Fruit fly (Drosophila melanogaster) whole organism, embryonic: ENCODE results near the gene CG5913.
A peak's percentile ranks its signal among the peaks of the same experiment; 100 is the strongest.

Experiments
- Atf3 ChIP-seq: fragments of 200-800 bp; sonication (Bioruptor generic); optimal IDR thresholded peaks from 3 replicates; lab custom pipeline; 2016; ENCODE audit warnings: missing biosample characterization, missing genetic modification characterization
- CG10366 ChIP-seq: fragments of 200-800 bp; sonication (Bioruptor generic); IDR thresholded peaks from 2 replicates; pipeline ENCODE4 v1.3.6; 2022; ENCODE audit warnings: missing biosample characterization, missing genetic modification characterization
- CG10543 ChIP-seq: fragments of 200-800 bp; sonication (Bioruptor generic); optimal IDR thresholded peaks from 3 replicates; lab custom pipeline; 2017; ENCODE audit warnings: missing biosample characterization, mild to moderate bottlenecking, missing genetic modification characterization, moderate library complexity
- CG10654 ChIP-seq: fragments of 200-800 bp; sonication (Bioruptor generic); optimal IDR thresholded peaks from 2 replicates; lab custom pipeline; 2016; ENCODE audit warnings: missing biosample characterization, missing genetic modification characterization
- CG11247 ChIP-seq: fragments of 200-800 bp; sonication (Bioruptor generic); IDR thresholded peaks from 2 replicates; pipeline ENCODE4 v1.3.6; 2022; ENCODE audit warnings: missing biosample characterization, missing genetic modification characterization
- CG13123 ChIP-seq: fragments of 200-800 bp; sonication (Bioruptor generic); optimal IDR thresholded peaks from 2 replicates; lab custom pipeline; 2016; ENCODE audit warnings: missing biosample characterization, missing genetic modification characterization
- CG13296 ChIP-seq: fragments of 200-800 bp; sonication (Bioruptor generic); optimal IDR thresholded peaks from 3 replicates; lab custom pipeline; 2018; ENCODE audit warnings: missing biosample characterization, mild to moderate bottlenecking, missing genetic modification characterization
- CG14014 ChIP-seq: fragments of 200-800 bp; sonication (Bioruptor generic); IDR thresholded peaks from 2 replicates; pipeline ENCODE4 v1.3.6; 2022; ENCODE audit warnings: missing biosample characterization, missing genetic modification characterization
- CG14050 ChIP-seq: fragments of 200-800 bp; sonication (Bioruptor generic); IDR thresholded peaks from 3 replicates; pipeline ENCODE4 v1.3.6; 2022; ENCODE audit warnings: missing biosample characterization, missing genetic modification characterization
- CG16815 ChIP-seq: fragments of 200-800 bp; sonication (Bioruptor generic); optimal IDR thresholded peaks from 3 replicates; lab custom pipeline; 2017; ENCODE audit warnings: missing biosample characterization, mild to moderate bottlenecking, missing genetic modification characterization
- CG1832 ChIP-seq: fragments of 200-800 bp; sonication (Bioruptor generic); optimal IDR thresholded peaks from 2 replicates; lab custom pipeline; 2017; ENCODE audit warnings: missing biosample characterization, mild to moderate bottlenecking, missing genetic modification characterization, inconsistent platforms
- CG2116 ChIP-seq: fragments of 200-800 bp; sonication (Bioruptor generic); optimal IDR thresholded peaks from 3 replicates; lab custom pipeline; 2018; ENCODE audit warnings: missing biosample characterization, mild to moderate bottlenecking, missing genetic modification characterization
- CG2129 ChIP-seq: fragments of 200-800 bp; sonication (Bioruptor generic); IDR thresholded peaks from 2 replicates; pipeline ENCODE4 v1.3.6; 2022; ENCODE audit warnings: missing biosample characterization, missing genetic modification characterization; ENCODE audit not compliant: partially characterized antibody
- CG31365 ChIP-seq: fragments of 200-800 bp; sonication (Bioruptor generic); optimal IDR thresholded peaks from 2 replicates; lab custom pipeline; 2018; ENCODE audit warnings: missing biosample characterization, mild to moderate bottlenecking, missing genetic modification characterization
- CG4730 ChIP-seq: fragments of 200-800 bp; sonication (Bioruptor generic); IDR thresholded peaks from 2 replicates; pipeline ENCODE4 v1.3.6; 2022; ENCODE audit warnings: missing biosample characterization, missing genetic modification characterization
- CG6683 ChIP-seq: fragments of 200-800 bp; sonication (Bioruptor generic); optimal IDR thresholded peaks from 2 replicates; lab custom pipeline; 2017; ENCODE audit warnings: missing biosample characterization, mild to moderate bottlenecking, missing genetic modification characterization, missing genetic modification reagents
- CG6791 ChIP-seq: fragments of 200-800 bp; sonication (Bioruptor generic); IDR thresholded peaks from 3 replicates; pipeline ENCODE4 v1.3.6; 2022; ENCODE audit warnings: missing biosample characterization, missing genetic modification characterization; ENCODE audit not compliant: partially characterized antibody
- CG7928 ChIP-seq: fragments of 200-800 bp; sonication (Bioruptor generic); optimal IDR thresholded peaks from 2 replicates; lab custom pipeline; 2017; ENCODE audit warnings: missing biosample characterization, mild to moderate bottlenecking, missing genetic modification characterization
- CG8359 ChIP-seq: fragments of 200-800 bp; sonication (Bioruptor generic); optimal IDR thresholded peaks from 2 replicates; lab custom pipeline; 2017; ENCODE audit warnings: missing biosample characterization, mild to moderate bottlenecking, missing genetic modification characterization, borderline replicate concordance
- CG8478 ChIP-seq: fragments of >200 bp; optimal IDR thresholded peaks from 2 replicates; lab custom pipeline; 2018
- CG8944 ChIP-seq: fragments of 200-800 bp; sonication (Bioruptor generic); optimal IDR thresholded peaks from 3 replicates; lab custom pipeline; 2016; ENCODE audit warnings: missing biosample characterization, missing genetic modification characterization
- CG9817 ChIP-seq: fragments of 200-800 bp; sonication (Bioruptor generic); optimal IDR thresholded peaks from 2 replicates; lab custom pipeline; 2018; ENCODE audit warnings: missing biosample characterization, mild to moderate bottlenecking, missing genetic modification characterization, moderate library complexity
- Dbx ChIP-seq: fragments of 200-800 bp; sonication (Bioruptor generic); IDR thresholded peaks from 3 replicates; pipeline ENCODE4 v1.3.6; 2022; ENCODE audit warnings: missing biosample characterization, missing genetic modification characterization
- Ets97D ChIP-seq: fragments of 200-800 bp; sonication (Bioruptor generic); optimal IDR thresholded peaks from 3 replicates; lab custom pipeline; 2016; ENCODE audit warnings: missing biosample characterization, missing genetic modification characterization
- H2.0 ChIP-seq: fragments of 200-800 bp; sonication (Bioruptor generic); IDR thresholded peaks from 2 replicates; pipeline ENCODE4 v1.3.6; 2022; ENCODE audit warnings: missing biosample characterization, missing genetic modification characterization
- Hey ChIP-seq: fragments of 200-800 bp; sonication (Bioruptor generic); optimal IDR thresholded peaks from 3 replicates; lab custom pipeline; 2018; ENCODE audit warnings: missing biosample characterization, mild to moderate bottlenecking, missing genetic modification characterization
- Hmr ChIP-seq: fragments of 200-800 bp; sonication (Bioruptor generic); optimal IDR thresholded peaks from 3 replicates; lab custom pipeline; 2017; ENCODE audit warnings: mild to moderate bottlenecking, missing biosample characterization, missing genetic modification reagents, missing genetic modification characterization
- Lim3 ChIP-seq: fragments of 200-800 bp; sonication (Bioruptor generic); IDR thresholded peaks from 2 replicates; pipeline ENCODE4 v1.3.6; 2022; ENCODE audit warnings: missing biosample characterization, missing genetic modification characterization
- Mrtf ChIP-seq: fragments of 200-800 bp; sonication (Bioruptor generic); IDR thresholded peaks from 3 replicates; pipeline ENCODE4 v1.3.6; 2022; ENCODE audit warnings: missing biosample characterization, missing genetic modification characterization
- Myb ChIP-seq: fragments of 200-800 bp; sonication (Bioruptor generic); optimal IDR thresholded peaks from 2 replicates; lab custom pipeline; 2016; ENCODE audit warnings: missing biosample characterization, missing genetic modification characterization
- Nf-YA ChIP-seq: fragments of 200-800 bp; sonication (Bioruptor generic); IDR thresholded peaks from 2 replicates; pipeline ENCODE4 v1.3.6; 2022; ENCODE audit warnings: missing biosample characterization, missing genetic modification characterization
- NfI ChIP-seq: fragments of 200-800 bp; sonication (Bioruptor generic); optimal IDR thresholded peaks from 3 replicates; lab custom pipeline; 2018; ENCODE audit warnings: missing biosample characterization, mild to moderate bottlenecking, missing genetic modification characterization, moderate library complexity
- Sry-β ChIP-seq: fragments of 200-800 bp; sonication (Bioruptor generic); optimal IDR thresholded peaks from 2 replicates; lab custom pipeline; 2018; ENCODE audit warnings: missing biosample characterization, mild to moderate bottlenecking, missing genetic modification characterization, moderate library complexity
- Taf1 ChIP-seq: fragments of 200-800 bp; sonication (Bioruptor generic); IDR thresholded peaks from 2 replicates; pipeline ENCODE4 v1.3.6; 2022; ENCODE audit warnings: missing biosample characterization, missing genetic modification characterization
- Usf ChIP-seq: fragments of 200-800 bp; sonication (Bioruptor generic); optimal IDR thresholded peaks from 2 replicates; lab custom pipeline; 2017; ENCODE audit warnings: missing genotype, missing biosample characterization, missing genetic modification characterization
- ara ChIP-seq: fragments of 200-800 bp; sonication (Bioruptor generic); IDR thresholded peaks from 2 replicates; pipeline ENCODE4 v1.3.6; 2022; ENCODE audit warnings: missing biosample characterization, missing genetic modification characterization
- bbx ChIP-seq: fragments of 200-800 bp; sonication (Bioruptor generic); IDR thresholded peaks from 2 replicates; pipeline ENCODE4 v1.3.6; 2022; ENCODE audit warnings: missing biosample characterization, missing genetic modification characterization; ENCODE audit not compliant: partially characterized antibody
- caup ChIP-seq: fragments of 200-800 bp; sonication (Bioruptor generic); optimal IDR thresholded peaks from 3 replicates; lab custom pipeline; 2017; ENCODE audit warnings: missing biosample characterization, mild to moderate bottlenecking, missing genetic modification characterization, moderate library complexity; ENCODE audit not compliant: severe bottlenecking
- ci ChIP-seq: fragments of 200-800 bp; sonication (Bioruptor generic); IDR thresholded peaks from 3 replicates; pipeline ENCODE4 v1.3.6; 2022; ENCODE audit warnings: missing biosample characterization, missing genetic modification characterization
- dan ChIP-seq: fragments of 200-800 bp; sonication (Bioruptor generic); IDR thresholded peaks from 2 replicates; pipeline ENCODE4 v1.3.6; 2022; ENCODE audit warnings: missing biosample characterization, missing genetic modification characterization
- dimm ChIP-seq: fragments of 200-800 bp; sonication (Bioruptor generic); IDR thresholded peaks from 2 replicates; pipeline ENCODE4 v1.3.6; 2022; ENCODE audit warnings: missing biosample characterization, missing genetic modification characterization
- emc ChIP-seq: fragments of 200-800 bp; sonication (Bioruptor generic); optimal IDR thresholded peaks from 2 replicates; lab custom pipeline; 2016; ENCODE audit warnings: missing biosample characterization, missing genetic modification characterization
- exex ChIP-seq: fragments of 200-800 bp; sonication (Bioruptor generic); optimal IDR thresholded peaks from 4 replicates; lab custom pipeline; 2018; ENCODE audit warnings: missing biosample characterization, mild to moderate bottlenecking, missing genetic modification characterization, moderate library complexity
- ftz-f1 ChIP-seq: fragments of 200-800 bp; sonication (Bioruptor generic); optimal IDR thresholded peaks from 2 replicates; lab custom pipeline; 2016; ENCODE audit warnings: missing biosample characterization, missing genetic modification characterization
- jumu ChIP-seq: fragments of 200-800 bp; sonication (Bioruptor generic); optimal IDR thresholded peaks from 3 replicates; lab custom pipeline; 2016; ENCODE audit warnings: missing biosample characterization, missing genetic modification characterization
- knrl ChIP-seq: fragments of 200-800 bp; sonication (Bioruptor generic); IDR thresholded peaks from 3 replicates; pipeline ENCODE4 v1.3.6; 2022; ENCODE audit warnings: missing biosample characterization, missing genetic modification characterization; ENCODE audit not compliant: partially characterized antibody
- peb ChIP-seq: fragments of 200-800 bp; sonication (Bioruptor generic); IDR thresholded peaks from 2 replicates; pipeline ENCODE4 v1.3.6; 2022; ENCODE audit warnings: missing biosample characterization, missing genetic modification characterization
- psq ChIP-seq: fragments of 200-800 bp; sonication (Bioruptor generic); optimal IDR thresholded peaks from 2 replicates; lab custom pipeline; 2017; ENCODE audit warnings: missing biosample characterization, missing genetic modification characterization
- row ChIP-seq: fragments of 200-800 bp; sonication (Bioruptor generic); IDR thresholded peaks from 3 replicates; pipeline ENCODE4 v1.3.6; 2022; ENCODE audit warnings: missing biosample characterization, missing genetic modification characterization
- tap ChIP-seq: fragments of 200-800 bp; optimal IDR thresholded peaks from 3 replicates; lab custom pipeline; 2019; ENCODE audit warnings: missing biosample characterization, mild to moderate bottlenecking, missing genetic modification characterization, moderate library complexity
- z ChIP-seq: fragments of 200-800 bp; sonication (Bioruptor generic); IDR thresholded peaks from 3 replicates; pipeline ENCODE4 v1.3.6; 2022; ENCODE audit warnings: missing biosample characterization, missing genetic modification characterization

The CG5913 gene

dm6 chr3R:25879324-25879766, 13.9 kb upstream of the CG5913 start (continued):
- TF ChIP-seq bbx (GFP tag; lab: Robert Waterston, UW) (no peak), NfI (peak; percentile 77), tap (tag; lab: Kevin White, UChicago) (peak; percentile 81), Nf-YA (GFP tag; lab: Robert Waterston, UW) (0 out of 2 replicates have a peak, but pooled peaks have one; percentile 34), Hey (tag; lab: Kevin White, UChicago) (no peak), CG14050 (GFP tag; lab: Robert Waterston, UW) (peak; percentile 65), ci (GFP tag; lab: Robert Waterston, UW) (peak; percentile 86; the same call in 2 of the 3 replicates), dimm (GFP tag; lab: Robert Waterston, UW) (peak; percentile 70), CG13123 (GFP tag; lab: Kevin White, UChicago) (peak; percentile 61), Atf3 (GFP tag; lab: Kevin White, UChicago) (peak; percentile 48), emc (GFP tag; lab: Kevin White, UChicago) (peak; percentile 3), Lim3 (no peak), CG31365 (peak; percentile 56), Sry-β (GFP tag; lab: Kevin White, UChicago) (peak; percentile 4), CG16815 (GFP tag; lab: Kevin White, UChicago) (peak; percentile 28), CG13296 (GFP tag; lab: Kevin White, UChicago) (peak; percentile 62), CG8944 (GFP tag; lab: Kevin White, UChicago) (peak; percentile 67), CG4730 (GFP tag; lab: Robert Waterston, UW) (peak; percentile 74), CG1832 (GFP tag; lab: Kevin White, UChicago) (no peak), peb (GFP tag; lab: Robert Waterston, UW) (peak; percentile 46; the same call in 1 of the 2 replicates), CG8478 (lab: Kevin White, UChicago) (no peak), ara (GFP tag; lab: Robert Waterston, UW) (no peak; the same call in 1 of the 2 replicates), CG6791 (GFP tag; lab: Robert Waterston, UW) (no peak), ftz-f1 (GFP tag; lab: Kevin White, UChicago) (no peak), Mrtf (GFP tag; lab: Robert Waterston, UW) (no peak; the same call in 2 of the 3 replicates), CG7928 (GFP tag; lab: Kevin White, UChicago) (no peak), dan (GFP tag; lab: Robert Waterston, UW) (no peak), psq (GFP tag; lab: Kevin White, UChicago) (no peak), CG10654 (GFP tag; lab: Kevin White, UChicago) (peak; percentile 65), Hmr (peak; percentile 35), CG11247 (peak; percentile 72; the same call in 1 of the 2 replicates), knrl (no peak), Usf (peak; percentile 31), z (GFP tag; lab: Robert Waterston, UW) (0 out of 3 replicates have a peak, but pooled peaks have one; percentile 36), Myb (peak; percentile 29), row (GFP tag; lab: Robert Waterston, UW) (peak; percentile 87), Ets97D (GFP tag; lab: Kevin White, UChicago) (peak; percentile 55), CG9817 (tag; lab: Kevin White, UChicago) (peak; percentile 68), exex (tag; lab: Kevin White, UChicago) (peak; percentile 36), CG10366 (GFP tag; lab: Robert Waterston, UW) (peak; percentile 86), H2.0 (GFP tag; lab: Robert Waterston, UW) (peak; percentile 78), Dbx (GFP tag; lab: Robert Waterston, UW) (no peak), CG8359 (peak; percentile 59), CG2129 (GFP tag; lab: Robert Waterston, UW) (no peak), caup (GFP tag; lab: Kevin White, UChicago) (peak; percentile 45), CG2116 (GFP tag; lab: Kevin White, UChicago) (peak; percentile 21), jumu (peak; percentile 16), CG10543 (no peak), CG6683 (peak; percentile 51), CG14014 (GFP tag; lab: Robert Waterston, UW) (peak; percentile 76), Taf1 (peak; percentile 49)
